Worm (Caenorhabditis elegans) whole organism, L4/young adult: ENCODE results near the gene K12D12.4.

Experiments
- W03F9.2 ChIP-seq: fragments of 150-350 bp; optimal IDR thresholded peaks from 2 replicates; lab custom pipeline; 2014; ENCODE audit warnings: missing biosample characterization, missing genetic modification characterization
- dao-5 ChIP-seq: sonication (generic microtip); optimal IDR thresholded peaks from 2 replicates; lab custom pipeline; 2016; ENCODE audit warnings: missing genotype, missing genetic modification characterization, moderate library complexity, missing compliant biosample characterization
- him-1 ChIP-seq: sonication (generic microtip); optimal IDR thresholded peaks from 2 replicates; lab custom pipeline; 2016; ENCODE audit warnings: missing genotype, missing genetic modification reagents, missing genetic modification characterization, missing compliant biosample characterization

ce11 chrII:11880456-11881353 is 15.2 kb upstream of the K12D12.4 start:
- TF ChIP-seq him-1 (tag; lab: Kevin White, UChicago) (no peak), W03F9.2 (tag; lab: Kevin White, UChicago) (no peak), dao-5 (tag; lab: Kevin White, UChicago) (no peak)
